Fruit fly (Drosophila melanogaster) whole organism, embryonic: Measurements from ENCODE around the gene CG8173.

ENCODE experiments used
- Adf1 ChIP-seq: fragments of 200-800 bp; sonication (Bioruptor generic); IDR thresholded peaks from 2 replicates; pipeline ENCODE4 v1.3.6; 2022; ENCODE audit warnings: missing biosample characterization, missing genetic modification characterization
- Antp ChIP-seq: fragments of 200-800 bp; sonication (Bioruptor generic); optimal IDR thresholded peaks from 3 replicates; lab custom pipeline; 2016; ENCODE audit warnings: missing biosample characterization, missing genetic modification characterization
- Atf3 ChIP-seq: fragments of 200-800 bp; sonication (Bioruptor generic); optimal IDR thresholded peaks from 3 replicates; lab custom pipeline; 2016; ENCODE audit warnings: missing biosample characterization, missing genetic modification characterization
- CG10462 ChIP-seq: fragments of 200-800 bp; sonication (Bioruptor generic); optimal IDR thresholded peaks from 2 replicates; lab custom pipeline; 2016; ENCODE audit warnings: missing biosample characterization, missing genetic modification characterization
- CG12155 ChIP-seq: fragments of 200-800 bp; sonication (Bioruptor generic); optimal IDR thresholded peaks from 3 replicates; lab custom pipeline; 2016; ENCODE audit warnings: missing biosample characterization, missing genetic modification characterization
- CG12299 ChIP-seq: fragments of 200-800 bp; sonication (Bioruptor generic); optimal IDR thresholded peaks from 2 replicates; lab custom pipeline; 2018; ENCODE audit warnings: missing biosample characterization, mild to moderate bottlenecking, missing genetic modification characterization
- CG13894 ChIP-seq: fragments of 200-800 bp; sonication (Bioruptor generic); optimal IDR thresholded peaks from 3 replicates; lab custom pipeline; 2018; ENCODE audit warnings: missing biosample characterization, mild to moderate bottlenecking, missing genetic modification characterization, moderate library complexity
- CG14667 ChIP-seq: fragments of 200-800 bp; sonication (Bioruptor generic); IDR thresholded peaks from 2 replicates; pipeline ENCODE4 v1.3.6; 2022; ENCODE audit warnings: missing biosample characterization, missing genetic modification characterization
- CG14965 ChIP-seq: fragments of 200-800 bp; sonication (Bioruptor generic); optimal IDR thresholded peaks from 2 replicates; lab custom pipeline; 2016; ENCODE audit warnings: missing biosample characterization, missing genetic modification characterization, borderline replicate concordance
- CG17385 ChIP-seq: fragments of 200-800 bp; sonication (Bioruptor generic); optimal IDR thresholded peaks from 3 replicates; lab custom pipeline; 2018; ENCODE audit warnings: missing biosample characterization, mild to moderate bottlenecking, missing genetic modification characterization
- CG17802 ChIP-seq: fragments of 200-800 bp; sonication (Bioruptor generic); optimal IDR thresholded peaks from 2 replicates; lab custom pipeline; 2018; ENCODE audit warnings: missing biosample characterization, mild to moderate bottlenecking, missing genetic modification characterization, moderate library complexity
- CG17912 ChIP-seq: fragments of 200-800 bp; sonication (Bioruptor generic); optimal IDR thresholded peaks from 2 replicates; lab custom pipeline; 2018; ENCODE audit warnings: missing biosample characterization, mild to moderate bottlenecking, missing genetic modification characterization
- CG18476 ChIP-seq: fragments of 200-800 bp; sonication (Bioruptor generic); optimal IDR thresholded peaks from 2 replicates; lab custom pipeline; 2016; ENCODE audit warnings: missing biosample characterization, mild to moderate bottlenecking, missing genetic modification characterization
- CG2875 ChIP-seq: fragments of 200-800 bp; sonication (Bioruptor generic); optimal IDR thresholded peaks from 2 replicates; lab custom pipeline; 2017; ENCODE audit warnings: missing biosample characterization, mild to moderate bottlenecking, missing genetic modification characterization, missing genetic modification reagents
- CG3065 ChIP-seq: fragments of 200-800 bp; sonication (Bioruptor generic); optimal IDR thresholded peaks from 2 replicates; lab custom pipeline; 2016; ENCODE audit warnings: missing biosample characterization, missing genetic modification characterization
- CG32532 ChIP-seq: fragments of 200-800 bp; sonication (Bioruptor generic); IDR thresholded peaks from 2 replicates; pipeline ENCODE4 v1.3.6; 2022; ENCODE audit warnings: missing biosample characterization, missing genetic modification characterization
- CG4360 ChIP-seq: fragments of 200-800 bp; sonication (Bioruptor generic); IDR thresholded peaks from 2 replicates; pipeline ENCODE4 v1.3.6; 2022; ENCODE audit warnings: missing biosample characterization, missing genetic modification characterization
- CG4820 ChIP-seq: fragments of 200-800 bp; sonication (Bioruptor generic); optimal IDR thresholded peaks from 3 replicates; lab custom pipeline; 2016; ENCODE audit warnings: missing biosample characterization, missing genetic modification characterization
- CG6683 ChIP-seq: fragments of 200-800 bp; sonication (Bioruptor generic); optimal IDR thresholded peaks from 2 replicates; lab custom pipeline; 2017; ENCODE audit warnings: missing biosample characterization, mild to moderate bottlenecking, missing genetic modification characterization, missing genetic modification reagents
- CG6689 ChIP-seq: fragments of 200-800 bp; sonication (Bioruptor generic); IDR thresholded peaks from 2 replicates; pipeline ENCODE4 v1.3.6; 2022; ENCODE audit warnings: missing biosample characterization, missing genetic modification characterization
- CG7963 ChIP-seq: fragments of 200-800 bp; sonication (Bioruptor generic); IDR thresholded peaks from 3 replicates; pipeline ENCODE4 v1.3.6; 2022; ENCODE audit warnings: missing biosample characterization, missing genetic modification characterization; ENCODE audit not compliant: partially characterized antibody
- CG8359 ChIP-seq: fragments of 200-800 bp; sonication (Bioruptor generic); optimal IDR thresholded peaks from 2 replicates; lab custom pipeline; 2017; ENCODE audit warnings: missing biosample characterization, mild to moderate bottlenecking, missing genetic modification characterization, borderline replicate concordance
- CG8388 ChIP-seq: fragments of 200-800 bp; sonication (Bioruptor generic); optimal IDR thresholded peaks from 2 replicates; lab custom pipeline; 2019; ENCODE audit warnings: missing biosample characterization, mild to moderate bottlenecking, missing genetic modification characterization, moderate library complexity
- CG8478 ChIP-seq: fragments of >200 bp; optimal IDR thresholded peaks from 2 replicates; lab custom pipeline; 2018
- CG9797 ChIP-seq: fragments of 200-800 bp; sonication (Bioruptor generic); optimal IDR thresholded peaks from 3 replicates; lab custom pipeline; 2018; ENCODE audit warnings: missing biosample characterization, mild to moderate bottlenecking, missing genetic modification characterization
- Eip74EF ChIP-seq, 2 experiments: fragments of 200-800 bp in 1 of 2; fragments of >200 bp in 1 of 2; sonication (Bioruptor generic) in 1 of 2; optimal IDR thresholded peaks; 2 replicates each; lab custom pipeline; 2017 to 2019; ENCODE audit warnings: missing biosample characterization in 2 of 2, missing genetic modification characterization in 2 of 2, mild to moderate bottlenecking in 1 of 2, moderate library complexity in 1 of 2
- Fer3 ChIP-seq: fragments of 200-800 bp; sonication (Bioruptor generic); optimal IDR thresholded peaks from 2 replicates; lab custom pipeline; 2018; ENCODE audit warnings: missing biosample characterization, mild to moderate bottlenecking, missing genetic modification characterization, moderate library complexity
- Gug ChIP-seq: fragments of 200-800 bp; sonication (Bioruptor generic); IDR thresholded peaks from 4 replicates; pipeline ENCODE4 v1.3.6; 2022; ENCODE audit warnings: missing biosample characterization, missing genetic modification characterization
- Hr3 ChIP-seq: fragments of 200-800 bp; sonication (Bioruptor generic); optimal IDR thresholded peaks from 3 replicates; lab custom pipeline; 2016; ENCODE audit warnings: missing biosample characterization, missing genetic modification characterization
- Lim3 ChIP-seq: fragments of 200-800 bp; sonication (Bioruptor generic); IDR thresholded peaks from 2 replicates; pipeline ENCODE4 v1.3.6; 2022; ENCODE audit warnings: missing biosample characterization, missing genetic modification characterization
- NfI ChIP-seq: fragments of 200-800 bp; sonication (Bioruptor generic); optimal IDR thresholded peaks from 3 replicates; lab custom pipeline; 2018; ENCODE audit warnings: missing biosample characterization, mild to moderate bottlenecking, missing genetic modification characterization, moderate library complexity
- TFAM ChIP-seq: fragments of 200-800 bp; sonication (Bioruptor generic); optimal IDR thresholded peaks from 2 replicates; lab custom pipeline; 2017; ENCODE audit warnings: missing biosample characterization, missing genetic modification characterization, inconsistent platforms
- bab2 ChIP-seq: fragments of 200-800 bp; sonication (Bioruptor generic); optimal IDR thresholded peaks from 2 replicates; lab custom pipeline; 2016; ENCODE audit warnings: missing biosample characterization, missing genetic modification characterization
- bcd ChIP-seq: fragments of 200-800 bp; sonication (Bioruptor generic); optimal IDR thresholded peaks from 2 replicates; lab custom pipeline; 2017; ENCODE audit warnings: missing biosample characterization, mild to moderate bottlenecking, missing genetic modification characterization
- dan ChIP-seq: fragments of 200-800 bp; sonication (Bioruptor generic); IDR thresholded peaks from 2 replicates; pipeline ENCODE4 v1.3.6; 2022; ENCODE audit warnings: missing biosample characterization, missing genetic modification characterization
- dati ChIP-seq: fragments of 200-800 bp; sonication (Bioruptor generic); IDR thresholded peaks from 2 replicates; pipeline ENCODE4 v1.3.6; 2022; ENCODE audit warnings: missing biosample characterization, missing genetic modification characterization
- gce ChIP-seq: fragments of 200-800 bp; sonication (Bioruptor generic); IDR thresholded peaks from 3 replicates; pipeline ENCODE4 v1.3.6; 2022; ENCODE audit warnings: missing biosample characterization, missing genetic modification characterization
- gsb-n ChIP-seq: fragments of 200-800 bp; sonication (Bioruptor generic); optimal IDR thresholded peaks from 3 replicates; lab custom pipeline; 2018; ENCODE audit warnings: missing biosample characterization, mild to moderate bottlenecking, missing genetic modification characterization
- jigr1 ChIP-seq: fragments of 200-800 bp; sonication (Bioruptor generic); IDR thresholded peaks from 3 replicates; pipeline ENCODE4 v1.3.6; 2022; ENCODE audit warnings: missing biosample characterization, missing genetic modification characterization
- kah ChIP-seq: fragments of 200-800 bp; sonication (Bioruptor generic); optimal IDR thresholded peaks from 2 replicates; lab custom pipeline; 2018; ENCODE audit warnings: missing biosample characterization, mild to moderate bottlenecking, missing genetic modification characterization
- lov ChIP-seq, 2 experiments: fragments of 200-800 bp in 1 of 2; fragments of >200 bp in 1 of 2; sonication (Bioruptor generic) in 1 of 2; IDR thresholded peaks in 1 of 2; optimal IDR thresholded peaks in 1 of 2; 2 replicates in 1 of 2; 3 replicates in 1 of 2; pipeline versions ENCODE4 v1.3.6 to Lab custom; 2017 to 2022; ENCODE audit warnings: missing biosample characterization in 1 of 2, missing genetic modification characterization in 1 of 2
- row ChIP-seq: fragments of 200-800 bp; sonication (Bioruptor generic); IDR thresholded peaks from 3 replicates; pipeline ENCODE4 v1.3.6; 2022; ENCODE audit warnings: missing biosample characterization, missing genetic modification characterization
- shn ChIP-seq: fragments of 200-800 bp; sonication (Bioruptor generic); optimal IDR thresholded peaks from 3 replicates; lab custom pipeline; 2016; ENCODE audit warnings: missing biosample characterization, missing genetic modification characterization
- slbo ChIP-seq: fragments of 200-800 bp; sonication (Bioruptor generic); IDR thresholded peaks from 2 replicates; pipeline ENCODE4 v1.3.6; 2022; ENCODE audit warnings: missing biosample characterization, missing genetic modification characterization
- sr ChIP-seq: fragments of 200-800 bp; sonication (Bioruptor generic); IDR thresholded peaks from 3 replicates; pipeline ENCODE4 v1.3.6; 2022; ENCODE audit warnings: missing biosample characterization, missing genetic modification characterization
- stwl ChIP-seq: fragments of 200-800 bp; sonication (Bioruptor generic); optimal IDR thresholded peaks from 3 replicates; lab custom pipeline; 2018; ENCODE audit warnings: missing biosample characterization, mild to moderate bottlenecking, missing genetic modification characterization, moderate library complexity
- trh ChIP-seq: fragments of 200-800 bp; sonication (Bioruptor generic); optimal IDR thresholded peaks from 2 replicates; lab custom pipeline; 2016; ENCODE audit warnings: missing biosample characterization, missing genetic modification characterization
- zen ChIP-seq: fragments of 200-800 bp; sonication (Bioruptor generic); optimal IDR thresholded peaks from 3 replicates; lab custom pipeline; 2018; ENCODE audit warnings: missing biosample characterization, mild to moderate bottlenecking, missing genetic modification characterization, moderate library complexity
- zen2 ChIP-seq: fragments of 200-800 bp; sonication (Bioruptor generic); IDR thresholded peaks from 3 replicates; pipeline ENCODE4 v1.3.6; 2022; ENCODE audit warnings: missing biosample characterization, missing genetic modification characterization; ENCODE audit not compliant: partially characterized antibody
- zfh2 ChIP-seq: fragments of 200-800 bp; sonication (Bioruptor generic); optimal IDR thresholded peaks from 2 replicates; lab custom pipeline; 2016; ENCODE audit warnings: missing biosample characterization, missing genetic modification characterization

The CG8173 gene

dm6 chrX:17713740-17714135 lies 4.3 kb upstream of the CG8173 start (continued):
- TF ChIP-seq kah (GFP tag; lab: Kevin White, UChicago) (no peak), CG6683 (GFP tag; lab: Kevin White, UChicago) (peak; percentile 3), NfI (GFP tag; lab: Kevin White, UChicago) (peak; percentile 67), Atf3 (peak; percentile 30), zen2 (no peak), zfh2 (peak; percentile 65), CG17802 (tag; lab: Kevin White, UChicago) (peak; percentile 24), CG4360 (peak; percentile 43; the same call in 1 of the 2 replicates), CG12155 (GFP tag; lab: Kevin White, UChicago) (peak; percentile 48), gce (GFP tag; lab: Robert Waterston, UW) (peak; percentile 88), Gug (GFP tag; lab: Robert Waterston, UW) (peak; percentile 84), TFAM (peak; percentile 8), stwl (tag; lab: Kevin White, UChicago) (no peak), CG4820 (GFP tag; lab: Kevin White, UChicago) (peak; percentile 66), zen (tag; lab: Kevin White, UChicago) (no peak), bab2 (GFP tag; lab: Kevin White, UChicago) (peak; percentile 71), trh (GFP tag; lab: Kevin White, UChicago) (no peak), dati (peak; percentile 37; the same call in 1 of the 2 replicates), Eip74EF (GFP tag; optimal IDR thresholded peaks at IDR 0.05; lab: Kevin White, UChicago) (no peak), CG9797 (GFP tag; lab: Kevin White, UChicago) (no peak), Antp (GFP tag; lab: Kevin White, UChicago) (peak; percentile 87), CG17912 (GFP tag; lab: Kevin White, UChicago) (no peak), CG13894 (tag; lab: Kevin White, UChicago) (peak; percentile 47), sr (GFP tag; lab: Robert Waterston, UW) (peak; percentile 52; the same call in 1 of the 3 replicates), Adf1 (GFP tag; lab: Robert Waterston, UW) (no peak), bcd (GFP tag; lab: Kevin White, UChicago) (peak; percentile 26), shn (peak; percentile 56), CG8388 (GFP tag; lab: Kevin White, UChicago) (peak; percentile 45), CG32532 (peak; percentile 75), CG14667 (GFP tag; lab: Robert Waterston, UW) (peak; percentile 79; the same call in 1 of the 2 replicates), slbo (GFP tag; lab: Robert Waterston, UW) (peak; percentile 88), CG3065 (GFP tag; lab: Kevin White, UChicago) (no peak), CG17385 (GFP tag; lab: Kevin White, UChicago) (peak; percentile 62), CG12299 (tag; lab: Kevin White, UChicago) (peak; percentile 17), Fer3 (tag; lab: Kevin White, UChicago) (peak; percentile 68), CG2875 (GFP tag; lab: Kevin White, UChicago) (peak; percentile 54), gsb-n (tag; lab: Kevin White, UChicago) (peak; percentile 54), row (GFP tag; lab: Robert Waterston, UW) (peak; percentile 83), jigr1 (GFP tag; lab: Robert Waterston, UW) (peak; percentile 63; the same call in 2 of the 3 replicates), Hr3 (GFP tag; lab: Kevin White, UChicago) (peak; percentile 48), CG18476 (GFP tag; lab: Kevin White, UChicago) (no peak), CG8478 (no peak), lov (optimal IDR thresholded peaks at IDR 0.05; lab: Kevin White, UChicago) (no peak), lov (GFP tag; IDR thresholded peaks at IDR 0.05; lab: Robert Waterston, UW) (0 out of 3 replicates have a peak, but pooled peaks have one; percentile 36), CG6689 (GFP tag; lab: Robert Waterston, UW) (peak; percentile 68; the same call in 1 of the 2 replicates), CG8359 (GFP tag; lab: Kevin White, UChicago) (no peak), CG14965 (GFP tag; lab: Kevin White, UChicago) (peak; percentile 38), CG7963 (no peak), Lim3 (GFP tag; lab: Robert Waterston, UW) (0 out of 2 replicates have a peak, but pooled peaks have one; percentile 16), dan (peak; percentile 57), CG10462 (no peak)
